Fruit fly (Drosophila melanogaster): Measurements from ENCODE around the gene Ada3.

Ada3 gene

dm6 chrX:18094747-18095352, 9.3 kb downstream of the Ada3 start (continued):
- TF ChIP-seq zfh2 (GFP tag; optimal IDR thresholded peaks at IDR 0.05) (no peak), CG7987 (GFP tag; optimal IDR thresholded peaks at IDR 0.05) (no peak), CG6654 (GFP tag; optimal IDR thresholded peaks at IDR 0.05) (no peak), PHDP (tag; optimal IDR thresholded peaks at IDR 0.05) (peak; percentile 53), cad (GFP tag; optimal IDR thresholded peaks at IDR 0.05) (no peak), CG1024 (GFP tag; IDR thresholded peaks at IDR 0.05) (0 out of 2 replicates have a peak, but pooled peaks have one; percentile 6), CG13296 (GFP tag; optimal IDR thresholded peaks at IDR 0.05) (peak; percentile 10), CG1233 (GFP tag; optimal IDR thresholded peaks at IDR 0.05) (peak; percentile 17), CG14860 (GFP tag; IDR thresholded peaks at IDR 0.05; ENCODE audit: partially characterized antibody) (no peak), CG14441 (GFP tag; IDR thresholded peaks at IDR 0.05) (no peak), CG3995 (GFP tag; optimal IDR thresholded peaks at IDR 0.05) (no peak), CG12659 (GFP tag; optimal IDR thresholded peaks at IDR 0.05) (peak; percentile 43), CG1602 (GFP tag; optimal IDR thresholded peaks at IDR 0.05) (no peak), z (GFP tag; IDR thresholded peaks at IDR 0.05) (no peak), CG8290 (GFP tag; optimal IDR thresholded peaks at IDR 0.05) (no peak), CG8290 (tag; optimal IDR thresholded peaks at IDR 0.05) (no peak), CG30431 (GFP tag; optimal IDR thresholded peaks at IDR 0.05) (no peak), Dp (GFP tag; optimal IDR thresholded peaks at IDR 0.05) (no peak), shn (GFP tag; optimal IDR thresholded peaks at IDR 0.05) (no peak), hkb (optimal IDR thresholded peaks at IDR 0.05) (no peak), hkb (GFP tag; IDR thresholded peaks at IDR 0.05) (peak; percentile 43; the same call in 1 of the 2 replicates), CG9609 (GFP tag; optimal IDR thresholded peaks at IDR 0.05) (no peak), CoRest (tag; optimal IDR thresholded peaks at IDR 0.05) (peak; percentile 44), jumu (GFP tag; optimal IDR thresholded peaks at IDR 0.05) (no peak), bcd (GFP tag; optimal IDR thresholded peaks at IDR 0.05) (peak; percentile 42), CTCF (GFP tag; optimal IDR thresholded peaks at IDR 0.05) (no peak), Stat92E (GFP tag; optimal IDR thresholded peaks at IDR 0.05) (no peak), ind (GFP tag; optimal IDR thresholded peaks at IDR 0.05) (peak; percentile 39), CG4424 (GFP tag; optimal IDR thresholded peaks at IDR 0.05) (no peak), CG31441 (GFP tag; IDR thresholded peaks at IDR 0.05) (0 out of 2 replicates have a peak, but pooled peaks have one; percentile 25), Sox102F (GFP tag; optimal IDR thresholded peaks at IDR 0.05) (peak; percentile 46), CkIIα-i1 (GFP tag; IDR thresholded peaks at IDR 0.05) (no peak), NFAT (GFP tag; IDR thresholded peaks at IDR 0.05) (no peak; the same call in 1 of the 2 replicates), CG14667 (GFP tag; IDR thresholded peaks at IDR 0.05) (no peak), CG30403 (GFP tag; optimal IDR thresholded peaks at IDR 0.05) (peak; percentile 41), yki (optimal IDR thresholded peaks at IDR 0.05) (no peak), Fer2 (tag; optimal IDR thresholded peaks at IDR 0.05) (no peak), nom (GFP tag; optimal IDR thresholded peaks at IDR 0.05) (no peak), fd64A (GFP tag; optimal IDR thresholded peaks at IDR 0.05) (no peak), Hr51 (GFP tag; optimal IDR thresholded peaks at IDR 0.05) (peak in 1 of 2 experiments; percentile 49), CG7745 (tag; optimal IDR thresholded peaks at IDR 0.05) (no peak), Bdp1 (GFP tag; optimal IDR thresholded peaks at IDR 0.05) (no peak), run (tag; optimal IDR thresholded peaks at IDR 0.05) (no peak), CG10321 (GFP tag; IDR thresholded peaks at IDR 0.05) (no peak), pros (GFP tag; optimal IDR thresholded peaks at IDR 0.05) (no peak), CG3281 (GFP tag; optimal IDR thresholded peaks at IDR 0.05) (peak; percentile 65), fu2 (GFP tag; optimal IDR thresholded peaks at IDR 0.05) (no peak), CG15011 (GFP tag; optimal IDR thresholded peaks at IDR 0.05) (no peak), Spps (tag; optimal IDR thresholded peaks at IDR 0.05) (no peak), CG4854 (GFP tag; optimal IDR thresholded peaks at IDR 0.05) (no peak), croc (GFP tag; conservative IDR thresholded peaks at IDR 0.05) (no peak), slbo (GFP tag; IDR thresholded peaks at IDR 0.05) (peak; percentile 83)

All from whole organism, embryonic.